Fruit fly (Drosophila melanogaster): ENCODE data around the gene Atg8a.

- peak; percentile 33 for TF ChIP-seq CG33017 (tag; optimal IDR thresholded peaks at IDR 0.05)
- no peak for TF ChIP-seq cic (GFP tag; optimal IDR thresholded peaks at IDR 0.05)
Measured at dm6 chrX:10786443-10787097, 18.4 kb upstream of the Atg8a start, which contains the start of the genes Ant2 and sesB.
